Worm (Caenorhabditis elegans): ENCODE measurements around the gene B0334.4.

ce11 chrII:11467541-11467940 is 28.0 kb upstream of the B0334.4 start, which contains the start of gene klp-17:
- TF ChIP-seq med-1 (GFP tag; optimal IDR thresholded peaks at IDR 0.05; ENCODE audit: insufficient read depth) (no peak), flt-1 (GFP tag; IDR thresholded peaks at IDR 0.05) (no peak), klf-2 (GFP tag; conservative IDR thresholded peaks at IDR 0.05) (no peak), ztf-23 (GFP tag; IDR thresholded peaks at IDR 0.05) (no peak), T22C8.4 (GFP tag; IDR thresholded peaks at IDR 0.05) (no peak), tab-1 (GFP tag; IDR thresholded peaks at IDR 0.05) (no peak), cog-1 (tag; optimal IDR thresholded peaks at IDR 0.05) (no peak)

Data from whole organism, midembryonic.